Fruit fly (Drosophila melanogaster) whole organism, pupa: ENCODE data around the gene eIF4A.

Source experiments
- CG17806 ChIP-seq: fragments of 200-800 bp; sonication (Bioruptor generic); optimal IDR thresholded peaks from 2 replicates; lab custom pipeline; 2018; ENCODE audit warnings: missing biosample characterization, mild to moderate bottlenecking, missing genetic modification characterization, moderate library complexity
- CG32121 ChIP-seq: fragments of 200-800 bp; sonication (Bioruptor generic); IDR thresholded peaks from 2 replicates; pipeline ENCODE4 v1.3.6; 2022; ENCODE audit warnings: missing biosample characterization, missing genetic modification characterization
- CG4496 ChIP-seq: fragments of 200-800 bp; sonication (Bioruptor generic); IDR thresholded peaks from 3 replicates; pipeline ENCODE4 v1.3.6; 2022; ENCODE audit warnings: missing biosample characterization, missing genetic modification characterization
- CG8159 ChIP-seq: fragments of 200-800 bp; sonication (Bioruptor generic); optimal IDR thresholded peaks from 3 replicates; lab custom pipeline; 2018; ENCODE audit warnings: missing biosample characterization, mild to moderate bottlenecking, missing genetic modification characterization, moderate library complexity
- Snoo ChIP-seq: fragments of 200-800 bp; sonication (Bioruptor generic); optimal IDR thresholded peaks from 3 replicates; lab custom pipeline; 2017; ENCODE audit warnings: missing biosample characterization, mild to moderate bottlenecking, missing genetic modification characterization, inconsistent platforms
- gl ChIP-seq: fragments of 200-800 bp; sonication (Bioruptor generic); optimal IDR thresholded peaks from 2 replicates; lab custom pipeline; 2018; ENCODE audit warnings: missing biosample characterization, mild to moderate bottlenecking, missing genetic modification characterization

dm6 chr2L:5947504-5947903 is 34.1 kb upstream of the eIF4A start:
- TF ChIP-seq CG4496 (GFP tag; lab: Robert Waterston, UW): no peak
- no peak for TF ChIP-seq gl (tag; lab: Kevin White, UChicago)
- no peak for TF ChIP-seq CG8159
- TF ChIP-seq CG17806 (tag; lab: Kevin White, UChicago): no peak
- no peak for TF ChIP-seq CG32121 (GFP tag; lab: Robert Waterston, UW)
- no peak for TF ChIP-seq Snoo (tag; lab: Kevin White, UChicago)
